Worm (Caenorhabditis elegans) whole organism, L1 larva: Measurements from ENCODE around the gene C03G5.14.

ENCODE experiments used
- C04F5.9 ChIP-seq: sonication (generic microtip); optimal IDR thresholded peaks from 2 replicates; lab custom pipeline; 2016; ENCODE audit warnings: missing genetic modification characterization, missing compliant biosample characterization
- C16A3.4 ChIP-seq: fragments of 150-350 bp; optimal IDR thresholded peaks from 2 replicates; lab custom pipeline; 2014; ENCODE audit warnings: missing biosample characterization, missing genetic modification characterization
- F16B12.6 ChIP-seq: fragments of 150-350 bp; optimal IDR thresholded peaks from 2 replicates; lab custom pipeline; 2014; ENCODE audit warnings: missing biosample characterization, missing genetic modification characterization
- aha-1 ChIP-seq: fragments of 150-350 bp; optimal IDR thresholded peaks from 2 replicates; lab custom pipeline; 2014; ENCODE audit warnings: missing biosample characterization, missing genetic modification characterization
- ama-1 ChIP-seq: fragments of 150-350 bp; optimal IDR thresholded peaks from 2 replicates; lab custom pipeline; 2014
- blmp-1 ChIP-seq: fragments of 150-350 bp; optimal IDR thresholded peaks from 2 replicates; lab custom pipeline; 2014; ENCODE audit warnings: missing biosample characterization, missing genetic modification characterization
- ceh-63 ChIP-seq: fragments of 200-800 bp; sonication (Bioruptor generic); optimal IDR thresholded peaks from 2 replicates; lab custom pipeline; 2018; ENCODE audit warnings: mild to moderate bottlenecking, missing genetic modification characterization, missing compliant biosample characterization
- ceh-82 ChIP-seq, 3 experiments: fragments of 150-350 bp in 1 of 3; sonication (generic microtip) in 2 of 3; optimal IDR thresholded peaks; 2 replicates each; lab custom pipeline; 2014 to 2017; ENCODE audit warnings: missing biosample characterization in 3 of 3, missing genetic modification characterization in 3 of 3
- ceh-90 ChIP-seq: sonication (generic microtip); optimal IDR thresholded peaks from 2 replicates; lab custom pipeline; 2016; ENCODE audit warnings: missing genetic modification characterization, missing compliant biosample characterization
- ces-1 ChIP-seq: fragments of 150-350 bp; optimal IDR thresholded peaks from 2 replicates; lab custom pipeline; 2014; ENCODE audit warnings: missing biosample characterization, missing genetic modification reagents, missing genetic modification characterization
- dpl-1 ChIP-seq, 3 experiments: fragments of 150-350 bp in 2 of 3; sonication (generic microtip) in 1 of 3; optimal IDR thresholded peaks; 2 replicates each; lab custom pipeline; 2014 to 2017; ENCODE audit warnings: missing biosample characterization in 3 of 3, missing genetic modification characterization in 3 of 3, missing genetic modification reagents in 3 of 3
- dsc-1 ChIP-seq: sonication (generic microtip); optimal IDR thresholded peaks from 2 replicates; lab custom pipeline; 2016; ENCODE audit warnings: mild to moderate bottlenecking, missing genetic modification characterization, missing compliant biosample characterization
- efl-1 ChIP-seq, 4 experiments: fragments of 150-350 bp; optimal IDR thresholded peaks in 3 of 4; peaks in 1 of 4; 1 replicate in 1 of 4; 2 replicates in 3 of 4; lab custom pipeline; 2014; ENCODE audit warnings: missing biosample characterization in 2 of 4, missing genetic modification characterization in 2 of 4, missing genetic modification reagents in 2 of 4
- fkh-4 ChIP-seq: sonication (generic microtip); optimal IDR thresholded peaks from 2 replicates; lab custom pipeline; 2016; ENCODE audit warnings: missing compliant biosample characterization, missing genetic modification characterization, borderline replicate concordance
- fkh-8 ChIP-seq: sonication (generic microtip); optimal IDR thresholded peaks from 2 replicates; lab custom pipeline; 2016; ENCODE audit warnings: mild to moderate bottlenecking, missing genetic modification characterization, missing compliant biosample characterization
- grh-1 ChIP-seq: fragments of 200-800 bp; sonication (Bioruptor generic); IDR thresholded peaks from 2 replicates; pipeline ENCODE4 v1.3.6; 2022; ENCODE audit warnings: missing genetic modification reagents, missing genetic modification characterization, missing compliant biosample characterization
- isw-1 ChIP-seq: fragments of 200-800 bp; sonication (Bioruptor generic); IDR thresholded peaks from 2 replicates; pipeline ENCODE4 v1.3.6; 2022; ENCODE audit warnings: missing genetic modification characterization, missing compliant biosample characterization
- lin-13 ChIP-seq: fragments of 150-350 bp; optimal IDR thresholded peaks from 2 replicates; lab custom pipeline; 2014; ENCODE audit warnings: missing biosample characterization, missing genetic modification reagents, missing genetic modification characterization
- lin-14 ChIP-seq: fragments of 200-800 bp; sonication (Bioruptor generic); optimal IDR thresholded peaks from 2 replicates; lab custom pipeline; 2018; ENCODE audit warnings: mild to moderate bottlenecking, missing genetic modification characterization, moderate library complexity, missing compliant biosample characterization
- lin-15B ChIP-seq: fragments of 150-350 bp; sonication (generic microtip); optimal IDR thresholded peaks from 3 replicates; lab custom pipeline; 2014; ENCODE audit warnings: missing biosample characterization, missing genetic modification characterization
- lin-35 ChIP-seq, 2 experiments: fragments of 150-350 bp; optimal IDR thresholded peaks; 2 replicates each; lab custom pipeline; 2014; ENCODE audit warnings: missing biosample characterization in 2 of 2, missing genetic modification characterization in 2 of 2, missing genetic modification reagents in 2 of 2
- lin-39 ChIP-seq: fragments of 150-350 bp; optimal IDR thresholded peaks from 2 replicates; lab custom pipeline; 2014; ENCODE audit warnings: missing biosample characterization, missing genetic modification reagents, missing genetic modification characterization
- lsy-2 ChIP-seq, 2 experiments: fragments of 150-350 bp; optimal IDR thresholded peaks; 2 replicates each; lab custom pipeline; 2014; ENCODE audit warnings: missing biosample characterization in 2 of 2, missing genetic modification characterization in 2 of 2
- mab-9 ChIP-seq: fragments of 200-800 bp; sonication (Bioruptor generic); IDR thresholded peaks from 2 replicates; pipeline ENCODE4 v1.3.6; 2022; ENCODE audit warnings: missing genetic modification reagents, missing genetic modification characterization, missing compliant biosample characterization
- mdl-1 ChIP-seq, 2 experiments: fragments of 150-350 bp; optimal IDR thresholded peaks; 2 replicates each; lab custom pipeline; 2014 to 2017; ENCODE audit warnings: missing biosample characterization in 2 of 2, missing genetic modification characterization in 2 of 2, inconsistent platforms in 1 of 2
- mef-2 ChIP-seq: fragments of 150-350 bp; optimal IDR thresholded peaks from 2 replicates; lab custom pipeline; 2014; ENCODE audit warnings: missing biosample characterization, missing genetic modification characterization
- mep-1 ChIP-seq: fragments of 150-350 bp; optimal IDR thresholded peaks from 2 replicates; lab custom pipeline; 2014; ENCODE audit warnings: missing biosample characterization, missing genetic modification characterization
- nhr-19 ChIP-seq: fragments of 200-800 bp; sonication (Bioruptor generic); conservative IDR thresholded peaks from 2 replicates; pipeline ENCODE4 v1.3.6; 2022; ENCODE audit warnings: missing genetic modification characterization, missing compliant biosample characterization
- nhr-20 ChIP-seq: sonication (generic microtip); optimal IDR thresholded peaks from 2 replicates; lab custom pipeline; 2016; ENCODE audit warnings: mild to moderate bottlenecking, missing genetic modification characterization, missing compliant biosample characterization
- nhr-237 ChIP-seq: fragments of 150-350 bp; optimal IDR thresholded peaks from 2 replicates; lab custom pipeline; 2014; ENCODE audit warnings: missing biosample characterization, missing genetic modification characterization
- nhr-28 ChIP-seq: fragments of 150-350 bp; optimal IDR thresholded peaks from 2 replicates; lab custom pipeline; 2014; ENCODE audit warnings: missing biosample characterization, missing genetic modification characterization
- nhr-47 ChIP-seq: sonication (generic microtip); optimal IDR thresholded peaks from 2 replicates; lab custom pipeline; 2016; ENCODE audit warnings: mild to moderate bottlenecking, missing genetic modification characterization, moderate library complexity, missing compliant biosample characterization
- nhr-71 ChIP-seq: sonication (generic microtip); optimal IDR thresholded peaks from 2 replicates; lab custom pipeline; 2016; ENCODE audit warnings: mild to moderate bottlenecking, missing genetic modification characterization, moderate library complexity, missing compliant biosample characterization
- nhr-77 ChIP-seq: fragments of 150-350 bp; optimal IDR thresholded peaks from 2 replicates; lab custom pipeline; 2014; ENCODE audit warnings: missing biosample characterization, missing genetic modification characterization
- pqm-1 ChIP-seq: sonication (generic microtip); optimal IDR thresholded peaks from 3 replicates; lab custom pipeline; 2017; ENCODE audit warnings: missing biosample characterization, missing genetic modification characterization
- rnt-1 ChIP-seq: sonication (generic microtip); optimal IDR thresholded peaks from 2 replicates; lab custom pipeline; 2016; ENCODE audit warnings: mild to moderate bottlenecking, missing genetic modification characterization, moderate library complexity, missing compliant biosample characterization
- skn-1 ChIP-seq: fragments of 150-350 bp; optimal IDR thresholded peaks from 2 replicates; lab custom pipeline; 2014; ENCODE audit warnings: missing biosample characterization, missing genetic modification characterization
- snu-23 ChIP-seq: sonication (generic microtip); optimal IDR thresholded peaks from 2 replicates; lab custom pipeline; 2016; ENCODE audit warnings: missing genetic modification characterization, missing compliant biosample characterization
- sup-37 ChIP-seq: fragments of 200-800 bp; sonication (Bioruptor generic); optimal IDR thresholded peaks from 2 replicates; lab custom pipeline; 2018; ENCODE audit warnings: mild to moderate bottlenecking, missing genetic modification characterization, missing compliant biosample characterization
- swsn-7 ChIP-seq: sonication (generic microtip); optimal IDR thresholded peaks from 2 replicates; lab custom pipeline; 2016; ENCODE audit warnings: missing genetic modification characterization, missing compliant biosample characterization
- tbx-2 ChIP-seq: sonication (generic microtip); optimal IDR thresholded peaks from 2 replicates; lab custom pipeline; 2016; ENCODE audit warnings: missing genetic modification characterization, missing compliant biosample characterization
- tlp-1 ChIP-seq: fragments of 150-350 bp; optimal IDR thresholded peaks from 2 replicates; lab custom pipeline; 2014; ENCODE audit warnings: missing biosample characterization, missing genetic modification characterization
- xbp-1 ChIP-seq: sonication (generic microtip); optimal IDR thresholded peaks from 2 replicates; lab custom pipeline; 2016; ENCODE audit warnings: missing genetic modification characterization, missing compliant biosample characterization
- ztf-11 ChIP-seq, 2 experiments: sonication (generic microtip); optimal IDR thresholded peaks; 2 replicates each; lab custom pipeline; 2016 to 2017; ENCODE audit warnings: missing genetic modification characterization in 2 of 2, missing biosample characterization in 1 of 2, missing compliant biosample characterization in 1 of 2
- ztf-4 ChIP-seq: fragments of 150-350 bp; optimal IDR thresholded peaks from 2 replicates; lab custom pipeline; 2014; ENCODE audit warnings: missing biosample characterization, missing genetic modification characterization

C03G5.14 gene

ce11 chrX:8551687-8552327 is 30.1 kb downstream of the C03G5.14 start, which contains the start of gene dhhc-14:
Gene dhhc-14, plus strand, starts transcription at chrX:8552277.
- TF ChIP-seq ceh-63 (GFP tag; lab: Kevin White, UChicago) (no peak), mdl-1 (tag; optimal IDR thresholded peaks at IDR 0.05; lab: Kevin White, UChicago) (peak in 1 of 2 experiments; percentile 67), lin-15B (tag; lab: Kevin White, UChicago) (no peak), dsc-1 (tag; lab: Kevin White, UChicago) (peak; percentile 37), blmp-1 (tag; lab: Kevin White, UChicago) (peak; percentile 48), ces-1 (GFP tag; lab: Kevin White, UChicago) (no peak), grh-1 (GFP tag; lab: Robert Waterston, UW) (no peak), ztf-11 (tag; optimal IDR thresholded peaks at IDR 0.05; lab: Kevin White, UChicago) (no peak), mab-9 (GFP tag; lab: Robert Waterston, UW) (no peak), nhr-77 (tag; lab: Kevin White, UChicago) (peak; percentile 20), tlp-1 (no peak), rnt-1 (tag; lab: Kevin White, UChicago) (peak; percentile 59), snu-23 (GFP tag; lab: Kevin White, UChicago) (peak; percentile 56), fkh-8 (peak; percentile 49), C04F5.9 (no peak), nhr-20 (tag; lab: Kevin White, UChicago) (peak; percentile 16), pqm-1 (tag; lab: Kevin White, UChicago) (no peak), ceh-82 (tag; optimal IDR thresholded peaks at IDR 0.05; lab: Kevin White, UChicago) (peak in 2 of 3 experiments; percentile 38 to 84), isw-1 (peak; percentile 28), xbp-1 (tag; lab: Kevin White, UChicago) (peak; percentile 46), nhr-47 (tag; lab: Kevin White, UChicago) (peak; percentile 44), nhr-71 (peak; percentile 66), C16A3.4 (tag; lab: Kevin White, UChicago) (peak; percentile 57), tbx-2 (tag; lab: Kevin White, UChicago) (peak; percentile 32), F16B12.6 (tag; lab: Kevin White, UChicago) (no peak), efl-1 (optimal IDR thresholded peaks at IDR 0.05; lab: Kevin White, UChicago) (peak in 1 of 2 experiments; percentile 28), efl-1 (GFP tag; optimal IDR thresholded peaks at IDR 0.05 in 1 of 2; lab: Kevin White, UChicago) (peak in 1 of 2 experiments; percentile 21), lin-35 (GFP tag; optimal IDR thresholded peaks at IDR 0.05; lab: Kevin White, UChicago) (peak; percentile 26 to 41), lin-14 (peak; percentile 72), swsn-7 (peak; percentile 41), nhr-19 (GFP tag; lab: Robert Waterston, UW) (peak; percentile 33; the same call in 1 of the 2 replicates), mep-1 (tag; lab: Kevin White, UChicago) (peak; percentile 44), dpl-1 (GFP tag; optimal IDR thresholded peaks at IDR 0.05; lab: Kevin White, UChicago) (peak in 2 of 3 experiments; percentile 7 to 47), lin-13 (GFP tag; lab: Kevin White, UChicago) (peak; percentile 38), lsy-2 (tag; optimal IDR thresholded peaks at IDR 0.05; lab: Kevin White, UChicago) (peak; percentile 31 to 55)

ce11 chrX:8554029-8554428 is 32.3 kb downstream of the C03G5.14 start:
- TF ChIP-seq F16B12.6 (tag; lab: Kevin White, UChicago) (no peak), blmp-1 (tag; lab: Kevin White, UChicago) (peak; percentile 76)
- TF ChIP-seq, all 84 proteins: peak for 1

- TF ChIP-seq tlp-1: no peak
- no peak for TF ChIP-seq fkh-4 (tag; lab: Kevin White, UChicago)
- TF ChIP-seq efl-1 (optimal IDR thresholded peaks at IDR 0.05; lab: Kevin White, UChicago): peak in 1 of 2 experiments; percentile 24
- TF ChIP-seq efl-1 (GFP tag; optimal IDR thresholded peaks at IDR 0.05 in 1 of 2; lab: Kevin White, UChicago): no peak
- TF ChIP-seq ama-1 (lab: Kevin White, UChicago): no peak
- TF ChIP-seq mab-9 (GFP tag; lab: Robert Waterston, UW): 0 out of 2 replicates have a peak, but pooled peaks have one; percentile 21
- TF ChIP-seq skn-1 (tag; lab: Kevin White, UChicago): peak; percentile 12
- no peak for TF ChIP-seq ztf-4 (tag; lab: Kevin White, UChicago)
- peak in 1 of 3 experiments; percentile 9 for TF ChIP-seq ceh-82 (tag; optimal IDR thresholded peaks at IDR 0.05; lab: Kevin White, UChicago)
- TF ChIP-seq ztf-11 (tag; optimal IDR thresholded peaks at IDR 0.05; lab: Kevin White, UChicago): peak in 1 of 2 experiments; percentile 37
- TF ChIP-seq lsy-2 (tag; optimal IDR thresholded peaks at IDR 0.05; lab: Kevin White, UChicago): peak in 1 of 2 experiments; percentile 29
- TF ChIP-seq nhr-20 (tag; lab: Kevin White, UChicago): peak; percentile 31
- peak; percentile 30 for TF ChIP-seq swsn-7
- TF ChIP-seq mef-2 (tag; lab: Kevin White, UChicago): no peak
- TF ChIP-seq nhr-237 (tag; lab: Kevin White, UChicago): no peak
- no peak for TF ChIP-seq grh-1 (GFP tag; lab: Robert Waterston, UW)
- no peak for TF ChIP-seq aha-1 (tag; lab: Kevin White, UChicago)
- no peak for TF ChIP-seq nhr-77 (tag; lab: Kevin White, UChicago)
- no peak for TF ChIP-seq lin-39 (tag; lab: Kevin White, UChicago)
- TF ChIP-seq ceh-90 (tag; lab: Kevin White, UChicago): no peak
- no peak for TF ChIP-seq nhr-28 (tag; lab: Kevin White, UChicago)
- TF ChIP-seq sup-37: no peak
- TF ChIP-seq C16A3.4 (tag; lab: Kevin White, UChicago): no peak
- peak; percentile 31 for TF ChIP-seq snu-23 (GFP tag; lab: Kevin White, UChicago)
- peak; percentile 59 for TF ChIP-seq lin-14
Measured at ce11 chrX:8556614-8557196, 35.0 kb downstream of the C03G5.14 start, which contains the start of gene utx-1. Gene utx-1, plus strand, starts transcription at chrX:8557146.
